Fruit fly (Drosophila melanogaster): Measurements from ENCODE around the gene pcx.

- TF ChIP-seq mld (GFP tag; IDR thresholded peaks at IDR 0.05; ENCODE audit: partially characterized antibody) = peak; percentile 96
- TF ChIP-seq pfk (GFP tag; optimal IDR thresholded peaks at IDR 0.05) = no peak
- TF ChIP-seq CG15601 (tag; optimal IDR thresholded peaks at IDR 0.05) = no peak
- TF ChIP-seq CG14710 (tag; optimal IDR thresholded peaks at IDR 0.05) = peak; percentile 67
- TF ChIP-seq Blimp-1 (GFP tag; optimal IDR thresholded peaks at IDR 0.05) = no peak
- no peak for TF ChIP-seq cwo (GFP tag; optimal IDR thresholded peaks at IDR 0.05)
- no peak for TF ChIP-seq CG30431 (GFP tag; optimal IDR thresholded peaks at IDR 0.05)
Observed at dm6 chrX:2241842-2242241, 16.7 kb downstream of the pcx start, which contains the start of gene kz.
